Fruit fly (Drosophila melanogaster): ENCODE results near the gene CG13073.
A peak's percentile ranks its signal among the peaks of the same experiment; 100 is the strongest.

Gene CG13073

DNA sequence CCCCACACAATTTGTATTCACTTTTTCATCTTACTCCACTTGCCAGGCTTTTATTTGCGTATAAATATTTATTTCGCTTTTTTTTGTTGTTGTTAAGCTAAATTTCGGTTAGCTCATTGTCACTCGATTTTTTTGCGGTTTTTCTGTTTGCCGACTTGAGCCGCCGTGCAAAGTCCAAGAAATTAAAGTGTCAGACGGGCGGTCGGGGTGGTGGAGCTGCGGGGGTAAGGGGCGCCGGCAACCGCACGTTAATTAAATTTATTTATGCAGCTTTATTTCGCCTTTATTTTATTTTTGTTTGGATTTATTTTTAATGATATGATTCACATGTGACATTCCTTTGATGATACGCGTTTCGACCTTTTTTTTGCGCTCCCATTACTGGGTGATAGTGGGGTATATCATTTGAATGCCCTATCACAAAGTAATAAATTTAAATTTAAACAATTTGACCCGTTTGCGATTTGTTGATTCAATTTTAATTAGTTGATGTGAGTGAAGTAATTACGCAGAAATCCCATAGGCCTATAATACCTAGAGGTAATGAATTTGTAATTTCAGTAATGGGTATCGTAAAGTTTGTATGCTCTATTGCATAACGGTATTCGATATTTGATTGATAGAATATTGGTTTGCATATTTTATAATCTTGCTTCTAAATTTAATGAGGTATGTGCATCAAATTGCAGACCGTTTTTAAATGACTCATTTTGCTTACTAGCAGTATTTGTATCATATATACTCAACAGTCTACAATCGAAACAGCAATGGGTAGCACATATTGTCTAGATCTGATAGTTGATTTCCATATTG is 51.5 kb downstream of the CG13073 start (continued):
- TF ChIP-seq CG6854 (GFP tag; optimal IDR thresholded peaks at IDR 0.05) = no peak
- TF ChIP-seq CG10274 (GFP tag; optimal IDR thresholded peaks at IDR 0.05) = peak; percentile 47
- TF ChIP-seq dmrt99B (tag; optimal IDR thresholded peaks at IDR 0.05) = peak; percentile 52
- no peak for TF ChIP-seq h (optimal IDR thresholded peaks at IDR 0.05)
- no peak for TF ChIP-seq Doc3 (GFP tag; IDR thresholded peaks at IDR 0.05; ENCODE audit: partially characterized antibody)
- no peak for TF ChIP-seq pzg (GFP tag; optimal IDR thresholded peaks at IDR 0.05)
- TF ChIP-seq CG12744 (GFP tag; optimal IDR thresholded peaks at IDR 0.05) = peak; percentile 58
- no peak for TF ChIP-seq CG8359 (GFP tag; optimal IDR thresholded peaks at IDR 0.05; ENCODE audit: borderline replicate concordance)
- peak in 1 of 2 experiments; percentile 61 for TF ChIP-seq Hr51 (GFP tag; optimal IDR thresholded peaks at IDR 0.05)
- TF ChIP-seq CG10147 (GFP tag; optimal IDR thresholded peaks at IDR 0.05) = peak; percentile 68
- TF ChIP-seq al (GFP tag; IDR thresholded peaks at IDR 0.05) = peak; percentile 73
- TF ChIP-seq row (GFP tag; IDR thresholded peaks at IDR 0.05) = peak; percentile 51
- TF ChIP-seq inv (GFP tag; IDR thresholded peaks at IDR 0.05; ENCODE audit: partially characterized antibody) = no peak
- TF ChIP-seq bab2 (GFP tag; optimal IDR thresholded peaks at IDR 0.05) = peak; percentile 51
- TF ChIP-seq CG2120 (GFP tag; optimal IDR thresholded peaks at IDR 0.05) = peak; percentile 86
- no peak for TF ChIP-seq CG12071 (GFP tag; optimal IDR thresholded peaks at IDR 0.05)
- peak; percentile 28 for TF ChIP-seq CG18476 (GFP tag; optimal IDR thresholded peaks at IDR 0.05)
- no peak for TF ChIP-seq cas (GFP tag; IDR thresholded peaks at IDR 0.05)
- no peak for TF ChIP-seq zen2 (GFP tag; IDR thresholded peaks at IDR 0.05; ENCODE audit: partially characterized antibody)
- peak; percentile 32 for TF ChIP-seq CG16815 (GFP tag; optimal IDR thresholded peaks at IDR 0.05)
- TF ChIP-seq insv (GFP tag; optimal IDR thresholded peaks at IDR 0.05) = no peak
- TF ChIP-seq Oli (tag; optimal IDR thresholded peaks at IDR 0.05) = peak; percentile 48
- TF ChIP-seq pho (GFP tag; optimal IDR thresholded peaks at IDR 0.05) = peak; percentile 76
- TF ChIP-seq CG42726 (GFP tag; IDR thresholded peaks at IDR 0.05; ENCODE audit: partially characterized antibody) = no peak
- no peak for TF ChIP-seq Hr39 (optimal IDR thresholded peaks at IDR 0.05)
- TF ChIP-seq Hmx (GFP tag; optimal IDR thresholded peaks at IDR 0.05) = peak; percentile 10
- TF ChIP-seq CG7963 (GFP tag; IDR thresholded peaks at IDR 0.05; ENCODE audit: partially characterized antibody) = no peak
- TF ChIP-seq CG32772 (GFP tag; IDR thresholded peaks at IDR 0.05) = no peak; the same call in 1 of the 2 replicates
- no peak for TF ChIP-seq Aef1 (GFP tag; IDR thresholded peaks at IDR 0.05)
- peak; percentile 69 for TF ChIP-seq CoRest (tag; optimal IDR thresholded peaks at IDR 0.05)
- no peak for TF ChIP-seq Atf3 (GFP tag; optimal IDR thresholded peaks at IDR 0.05)
- peak; percentile 57 for TF ChIP-seq Hsf (GFP tag; optimal IDR thresholded peaks at IDR 0.05)
- TF ChIP-seq ato (GFP tag; IDR thresholded peaks at IDR 0.05; ENCODE audit: partially characterized antibody) = no peak
- TF ChIP-seq B-H2 (GFP tag; optimal IDR thresholded peaks at IDR 0.05) = no peak
- TF ChIP-seq GATAe (GFP tag; conservative IDR thresholded peaks at IDR 0.05) = no peak
- no peak for TF ChIP-seq CG12299 (tag; optimal IDR thresholded peaks at IDR 0.05)
- TF ChIP-seq gsb-n (tag; optimal IDR thresholded peaks at IDR 0.05) = no peak
- TF ChIP-seq CG2712 (tag; optimal IDR thresholded peaks at IDR 0.05) = peak; percentile 22
- peak; percentile 11 for TF ChIP-seq CG12104 (GFP tag; optimal IDR thresholded peaks at IDR 0.05)
- TF ChIP-seq pan (optimal IDR thresholded peaks at IDR 0.05) = no peak
- TF ChIP-seq pan (GFP tag; optimal IDR thresholded peaks at IDR 0.05 in 1 of 2, IDR thresholded peaks at IDR 0.05 in 1 of 2) = peak in 1 of 2 experiments; percentile 39
- no peak for TF ChIP-seq CG4617 (GFP tag; optimal IDR thresholded peaks at IDR 0.05; ENCODE audit: borderline replicate concordance)
- TF ChIP-seq vnd (GFP tag; IDR thresholded peaks at IDR 0.05; ENCODE audit: partially characterized antibody) = no peak
- TF ChIP-seq CG7987 (GFP tag; optimal IDR thresholded peaks at IDR 0.05) = no peak
- 0 out of 2 replicates have a peak, but pooled peaks have one; percentile 17 for TF ChIP-seq CG31441 (GFP tag; IDR thresholded peaks at IDR 0.05)
- TF ChIP-seq pum (GFP tag; optimal IDR thresholded peaks at IDR 0.05) = no peak
- no peak for TF ChIP-seq NC2β (GFP tag; optimal IDR thresholded peaks at IDR 0.05)
- TF ChIP-seq CG14441 (GFP tag; IDR thresholded peaks at IDR 0.05) = no peak; the same call in 1 of the 2 replicates
- peak; percentile 34 for TF ChIP-seq Fer3 (tag; optimal IDR thresholded peaks at IDR 0.05)

All from whole organism, embryonic.